Worm (Caenorhabditis elegans): ENCODE measurements around the gene acbp-6.

- TF ChIP-seq nfya-1 (tag; optimal IDR thresholded peaks at IDR 0.05) (no peak), che-1 (tag; optimal IDR thresholded peaks at IDR 0.05) (no peak), ceh-30 (tag; optimal IDR thresholded peaks at IDR 0.05) (no peak), ama-1 (optimal IDR thresholded peaks at IDR 0.05) (no peak), K02D7.2 (tag; optimal IDR thresholded peaks at IDR 0.05) (no peak)
Measured at ce11 chrII:11954208-11954607, 19.3 kb downstream of the acbp-6 start, which contains the start of gene W03C9.6.
